Worm (Caenorhabditis elegans) whole organism, L1 larva: ENCODE results near the gene spt-4.
A peak's percentile ranks its signal among the peaks of the same experiment; 100 is the strongest.

Experiments
- C16A3.4 ChIP-seq: fragments of 150-350 bp; optimal IDR thresholded peaks from 2 replicates; lab custom pipeline; 2014; ENCODE audit warnings: missing biosample characterization, missing genetic modification characterization
- C34B4.2 ChIP-seq: sonication (generic microtip); optimal IDR thresholded peaks from 2 replicates; lab custom pipeline; 2017; ENCODE audit warnings: mild to moderate bottlenecking, missing genetic modification characterization, missing compliant biosample characterization
- aha-1 ChIP-seq: fragments of 150-350 bp; optimal IDR thresholded peaks from 2 replicates; lab custom pipeline; 2014; ENCODE audit warnings: missing biosample characterization, missing genetic modification characterization
- aly-2 ChIP-seq: fragments of 150-350 bp; optimal IDR thresholded peaks from 2 replicates; lab custom pipeline; 2014; ENCODE audit warnings: missing biosample characterization, missing genetic modification characterization
- blmp-1 ChIP-seq: fragments of 150-350 bp; optimal IDR thresholded peaks from 2 replicates; lab custom pipeline; 2014; ENCODE audit warnings: missing biosample characterization, missing genetic modification characterization
- ceh-82 ChIP-seq, 3 experiments: fragments of 150-350 bp in 1 of 3; sonication (generic microtip) in 2 of 3; optimal IDR thresholded peaks; 2 replicates each; lab custom pipeline; 2014 to 2017; ENCODE audit warnings: missing biosample characterization in 3 of 3, missing genetic modification characterization in 3 of 3
- ceh-88 ChIP-seq: fragments of 200-800 bp; sonication (Bioruptor generic); IDR thresholded peaks from 2 replicates; pipeline ENCODE4 v1.3.6; 2022; ENCODE audit warnings: missing genetic modification characterization, missing compliant biosample characterization
- ceh-90 ChIP-seq: sonication (generic microtip); optimal IDR thresholded peaks from 2 replicates; lab custom pipeline; 2016; ENCODE audit warnings: missing genetic modification characterization, missing compliant biosample characterization
- dpl-1 ChIP-seq, 3 experiments: fragments of 150-350 bp in 2 of 3; sonication (generic microtip) in 1 of 3; optimal IDR thresholded peaks; 2 replicates each; lab custom pipeline; 2014 to 2017; ENCODE audit warnings: missing biosample characterization in 3 of 3, missing genetic modification characterization in 3 of 3, missing genetic modification reagents in 3 of 3
- dsc-1 ChIP-seq: sonication (generic microtip); optimal IDR thresholded peaks from 2 replicates; lab custom pipeline; 2016; ENCODE audit warnings: mild to moderate bottlenecking, missing genetic modification characterization, missing compliant biosample characterization
- efl-3 ChIP-seq: fragments of 200-800 bp; sonication (Bioruptor generic); optimal IDR thresholded peaks from 2 replicates; lab custom pipeline; 2018; ENCODE audit warnings: mild to moderate bottlenecking, missing genetic modification characterization, missing compliant biosample characterization
- egl-27 ChIP-seq, 2 experiments: fragments of 150-350 bp in 1 of 2; sonication (generic microtip); optimal IDR thresholded peaks; 3 replicates each; lab custom pipeline; 2017 to 2018; ENCODE audit warnings: missing biosample characterization in 2 of 2, missing genetic modification characterization in 2 of 2, missing genetic modification reagents in 2 of 2
- elt-3 ChIP-seq, 6 experiments: fragments of 150-350 bp in 1 of 6; sonication (generic microtip); optimal IDR thresholded peaks; 2 replicates each; lab custom pipeline; 2017 to 2018; ENCODE audit warnings: missing biosample characterization in 6 of 6, missing genetic modification characterization in 6 of 6, inconsistent platforms in 1 of 6
- ets-5 ChIP-seq: fragments of 200-800 bp; sonication (Bioruptor generic); IDR thresholded peaks from 2 replicates; pipeline ENCODE4 v1.3.6; 2022; ENCODE audit warnings: missing genetic modification characterization, missing compliant biosample characterization
- fkh-10 ChIP-seq: sonication (generic microtip); optimal IDR thresholded peaks from 2 replicates; lab custom pipeline; 2017; ENCODE audit warnings: missing biosample characterization, missing genetic modification reagents, missing genetic modification characterization
- fos-1 ChIP-seq: fragments of 150-350 bp; optimal IDR thresholded peaks from 2 replicates; lab custom pipeline; 2014; ENCODE audit warnings: missing biosample characterization, missing genetic modification characterization
- hlh-4 ChIP-seq: sonication (generic microtip); optimal IDR thresholded peaks from 2 replicates; lab custom pipeline; 2016; ENCODE audit warnings: mild to moderate bottlenecking, missing genetic modification characterization, missing compliant biosample characterization
- irx-1 ChIP-seq: sonication (generic microtip); optimal IDR thresholded peaks from 2 replicates; lab custom pipeline; 2016; ENCODE audit warnings: missing genetic modification characterization, missing compliant biosample characterization
- isw-1 ChIP-seq: fragments of 200-800 bp; sonication (Bioruptor generic); IDR thresholded peaks from 2 replicates; pipeline ENCODE4 v1.3.6; 2022; ENCODE audit warnings: missing genetic modification characterization, missing compliant biosample characterization
- lin-14 ChIP-seq: fragments of 200-800 bp; sonication (Bioruptor generic); optimal IDR thresholded peaks from 2 replicates; lab custom pipeline; 2018; ENCODE audit warnings: mild to moderate bottlenecking, missing genetic modification characterization, moderate library complexity, missing compliant biosample characterization
- lin-35 ChIP-seq, 2 experiments: fragments of 150-350 bp; optimal IDR thresholded peaks; 2 replicates each; lab custom pipeline; 2014; ENCODE audit warnings: missing biosample characterization in 2 of 2, missing genetic modification characterization in 2 of 2, missing genetic modification reagents in 2 of 2
- lin-39 ChIP-seq: fragments of 150-350 bp; optimal IDR thresholded peaks from 2 replicates; lab custom pipeline; 2014; ENCODE audit warnings: missing biosample characterization, missing genetic modification reagents, missing genetic modification characterization
- lir-3 ChIP-seq: sonication (generic microtip); optimal IDR thresholded peaks from 2 replicates; lab custom pipeline; 2016; ENCODE audit warnings: mild to moderate bottlenecking, missing genetic modification characterization, moderate library complexity, missing compliant biosample characterization; ENCODE audit not compliant: poor library complexity
- lsy-2 ChIP-seq, 2 experiments: fragments of 150-350 bp; optimal IDR thresholded peaks; 2 replicates each; lab custom pipeline; 2014; ENCODE audit warnings: missing biosample characterization in 2 of 2, missing genetic modification characterization in 2 of 2
- mab-9 ChIP-seq: fragments of 200-800 bp; sonication (Bioruptor generic); IDR thresholded peaks from 2 replicates; pipeline ENCODE4 v1.3.6; 2022; ENCODE audit warnings: missing genetic modification reagents, missing genetic modification characterization, missing compliant biosample characterization
- nhr-11 ChIP-seq: fragments of 150-350 bp; optimal IDR thresholded peaks from 2 replicates; lab custom pipeline; 2014; ENCODE audit warnings: missing biosample characterization, missing genetic modification characterization
- nhr-12 ChIP-seq: sonication (generic microtip); optimal IDR thresholded peaks from 2 replicates; lab custom pipeline; 2017; ENCODE audit warnings: missing biosample characterization, missing genetic modification characterization
- nhr-19 ChIP-seq: fragments of 200-800 bp; sonication (Bioruptor generic); conservative IDR thresholded peaks from 2 replicates; pipeline ENCODE4 v1.3.6; 2022; ENCODE audit warnings: missing genetic modification characterization, missing compliant biosample characterization
- nhr-20 ChIP-seq: sonication (generic microtip); optimal IDR thresholded peaks from 2 replicates; lab custom pipeline; 2016; ENCODE audit warnings: mild to moderate bottlenecking, missing genetic modification characterization, missing compliant biosample characterization
- nhr-28 ChIP-seq: fragments of 150-350 bp; optimal IDR thresholded peaks from 2 replicates; lab custom pipeline; 2014; ENCODE audit warnings: missing biosample characterization, missing genetic modification characterization
- nhr-47 ChIP-seq: sonication (generic microtip); optimal IDR thresholded peaks from 2 replicates; lab custom pipeline; 2016; ENCODE audit warnings: mild to moderate bottlenecking, missing genetic modification characterization, moderate library complexity, missing compliant biosample characterization
- nhr-71 ChIP-seq: sonication (generic microtip); optimal IDR thresholded peaks from 2 replicates; lab custom pipeline; 2016; ENCODE audit warnings: mild to moderate bottlenecking, missing genetic modification characterization, moderate library complexity, missing compliant biosample characterization
- nhr-85 ChIP-seq: sonication (generic microtip); peaks from one replicate; lab custom pipeline; 2016; ENCODE audit warnings: missing genetic modification characterization, inconsistent platforms, missing compliant biosample characterization
- nhr-90 ChIP-seq: sonication (generic microtip); optimal IDR thresholded peaks from 2 replicates; lab custom pipeline; 2016; ENCODE audit warnings: mild to moderate bottlenecking, missing genetic modification characterization, missing compliant biosample characterization; ENCODE audit not compliant: poor library complexity
- pax-3 ChIP-seq: fragments of 200-800 bp; sonication (Bioruptor generic); optimal IDR thresholded peaks from 2 replicates; lab custom pipeline; 2018; ENCODE audit warnings: mild to moderate bottlenecking, missing genetic modification characterization, moderate library complexity, missing compliant biosample characterization
- snu-23 ChIP-seq: sonication (generic microtip); optimal IDR thresholded peaks from 2 replicates; lab custom pipeline; 2016; ENCODE audit warnings: missing genetic modification characterization, missing compliant biosample characterization
- sox-4 ChIP-seq: sonication (generic microtip); optimal IDR thresholded peaks from 2 replicates; lab custom pipeline; 2016; ENCODE audit warnings: missing genetic modification characterization, missing compliant biosample characterization
- swsn-7 ChIP-seq: sonication (generic microtip); optimal IDR thresholded peaks from 2 replicates; lab custom pipeline; 2016; ENCODE audit warnings: missing genetic modification characterization, missing compliant biosample characterization
- tbx-2 ChIP-seq: sonication (generic microtip); optimal IDR thresholded peaks from 2 replicates; lab custom pipeline; 2016; ENCODE audit warnings: missing genetic modification characterization, missing compliant biosample characterization
- tlp-1 ChIP-seq: fragments of 150-350 bp; optimal IDR thresholded peaks from 2 replicates; lab custom pipeline; 2014; ENCODE audit warnings: missing biosample characterization, missing genetic modification characterization
- unc-62 ChIP-seq: fragments of 150-350 bp; optimal IDR thresholded peaks from 2 replicates; lab custom pipeline; 2014; ENCODE audit warnings: missing biosample characterization, missing genetic modification reagents, missing genetic modification characterization
- unc-98 ChIP-seq: fragments of 200-800 bp; sonication (Bioruptor generic); IDR thresholded peaks from 2 replicates; pipeline ENCODE4 v1.3.6; 2022; ENCODE audit warnings: missing genetic modification characterization, missing compliant biosample characterization
- zag-1 ChIP-seq: fragments of 150-350 bp; optimal IDR thresholded peaks from 2 replicates; lab custom pipeline; 2014; ENCODE audit warnings: missing biosample characterization, missing genetic modification characterization
- ztf-4 ChIP-seq: fragments of 150-350 bp; optimal IDR thresholded peaks from 2 replicates; lab custom pipeline; 2014; ENCODE audit warnings: missing biosample characterization, missing genetic modification characterization

spt-4 gene

DNA sequence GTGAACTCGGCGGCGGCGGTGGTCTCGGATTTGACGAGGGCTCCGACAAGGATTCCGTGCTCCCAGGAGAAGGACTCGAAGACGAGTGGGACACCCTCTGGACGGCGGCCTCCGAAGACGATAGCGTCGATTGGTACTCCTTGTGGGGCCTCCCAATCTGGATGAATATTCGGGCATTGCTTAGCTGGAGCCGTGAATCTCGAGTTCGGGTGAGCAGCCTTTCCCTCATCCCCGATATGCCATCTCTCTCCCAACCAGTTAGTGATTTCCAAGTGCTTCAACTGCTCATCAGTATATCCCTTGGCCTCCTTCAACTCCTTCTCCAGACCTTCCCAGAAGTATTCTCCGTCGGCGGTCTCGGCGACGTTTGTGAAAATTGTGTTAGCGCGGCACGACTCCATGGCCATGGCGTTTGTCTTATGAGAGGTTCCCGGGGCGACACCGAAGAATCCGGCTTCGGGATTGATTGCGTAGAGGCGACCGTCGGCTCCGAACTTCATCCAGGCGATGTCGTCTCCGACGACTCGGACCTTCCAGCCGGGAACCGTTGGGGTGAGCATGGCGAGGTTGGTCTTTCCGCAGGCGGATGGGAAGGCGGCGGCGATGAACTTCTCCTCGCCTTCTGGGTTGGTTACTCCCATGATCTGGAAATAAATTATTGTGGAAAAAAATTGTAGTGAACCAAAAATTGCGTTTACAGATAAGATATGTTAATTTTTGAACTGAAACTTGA is 5.8 kb downstream of the spt-4 start:
- no peak for TF ChIP-seq C16A3.4 (tag; lab: Kevin White, UChicago)
- TF ChIP-seq nhr-90 (tag; lab: Kevin White, UChicago) = no peak
- TF ChIP-seq C34B4.2 (tag; lab: Kevin White, UChicago) = no peak
- no peak for TF ChIP-seq pax-3 (tag; lab: Kevin White, UChicago)

DNA sequence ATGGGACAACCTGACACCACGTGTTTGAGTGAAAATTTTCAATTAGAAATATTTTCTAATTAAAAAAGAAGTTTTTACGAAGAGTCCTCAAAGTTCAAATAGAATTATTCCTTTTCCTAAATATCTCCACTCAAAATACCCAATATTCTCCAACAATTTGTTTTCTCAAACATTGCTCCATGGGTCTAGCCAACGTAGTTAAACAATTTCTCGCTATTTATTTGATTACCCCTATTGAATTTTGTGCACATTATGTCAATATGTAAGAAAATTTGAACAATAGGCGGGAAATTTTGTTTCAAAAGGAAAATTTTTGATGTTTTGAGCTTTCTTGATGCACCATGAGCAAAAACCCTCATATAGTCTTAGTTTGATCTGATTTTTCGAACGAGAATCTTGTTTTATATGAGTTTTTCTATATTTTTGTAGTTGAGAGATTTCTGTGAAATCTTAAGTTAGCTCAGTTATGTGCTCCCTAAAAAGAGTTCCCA is 7.1 kb downstream of the spt-4 start:
- peak; percentile 27 for TF ChIP-seq ztf-4 (tag; lab: Kevin White, UChicago)
- peak; percentile 21 for TF ChIP-seq C16A3.4 (tag; lab: Kevin White, UChicago)
- no peak for TF ChIP-seq fkh-10
- no peak for TF ChIP-seq isw-1 (GFP tag; lab: Robert Waterston, UW)
- no peak for TF ChIP-seq fos-1 (tag; lab: Kevin White, UChicago)
- no peak for TF ChIP-seq blmp-1 (tag; lab: Kevin White, UChicago)
- TF ChIP-seq mab-9 (GFP tag; lab: Robert Waterston, UW) = no peak
- no peak for TF ChIP-seq efl-3 (GFP tag; lab: Kevin White, UChicago)
- TF ChIP-seq ceh-82 (tag; optimal IDR thresholded peaks at IDR 0.05; lab: Kevin White, UChicago) = peak in 1 of 3 experiments; percentile 13
- TF ChIP-seq unc-62 (GFP tag; lab: Kevin White, UChicago) = no peak
- TF ChIP-seq dsc-1 (tag; lab: Kevin White, UChicago) = no peak
- TF ChIP-seq unc-98 = no peak
- TF ChIP-seq dpl-1 (GFP tag; optimal IDR thresholded peaks at IDR 0.05; lab: Kevin White, UChicago) = no peak
- no peak for TF ChIP-seq egl-27 (tag; optimal IDR thresholded peaks at IDR 0.05; lab: Kevin White, UChicago)
- peak; percentile 94 for TF ChIP-seq aly-2 (tag; lab: Kevin White, UChicago)
- no peak for TF ChIP-seq ceh-90 (tag; lab: Kevin White, UChicago)
- peak; percentile 37 for TF ChIP-seq nhr-71 (tag; lab: Kevin White, UChicago)
- no peak for TF ChIP-seq elt-3 (tag; optimal IDR thresholded peaks at IDR 0.05; lab: Kevin White, UChicago)
- TF ChIP-seq zag-1 (tag; lab: Kevin White, UChicago) = no peak
- TF ChIP-seq nhr-47 (tag; lab: Kevin White, UChicago) = no peak
- TF ChIP-seq lir-3 (tag; lab: Kevin White, UChicago) = no peak
- no peak for TF ChIP-seq nhr-28 (tag; lab: Kevin White, UChicago)
- TF ChIP-seq nhr-20 (tag; lab: Kevin White, UChicago) = no peak
- TF ChIP-seq hlh-4 (tag; lab: Kevin White, UChicago) = no peak
- no peak for TF ChIP-seq irx-1
- TF ChIP-seq nhr-12 (tag; lab: Kevin White, UChicago) = no peak
- peak; percentile 38; the same call in 1 of the 2 replicates for TF ChIP-seq ceh-88 (GFP tag; lab: Robert Waterston, UW)
- TF ChIP-seq tbx-2 (tag; lab: Kevin White, UChicago) = no peak
- peak; percentile 26 for TF ChIP-seq snu-23
- no peak for TF ChIP-seq tlp-1 (tag; lab: Kevin White, UChicago)
- TF ChIP-seq lin-39 (tag; lab: Kevin White, UChicago) = no peak
- no peak for TF ChIP-seq sox-4
- peak in 1 of 2 experiments; percentile 9 for TF ChIP-seq lsy-2 (tag; optimal IDR thresholded peaks at IDR 0.05; lab: Kevin White, UChicago)
- peak; percentile 44 for TF ChIP-seq nhr-19 (GFP tag; lab: Robert Waterston, UW)
- no peak for TF ChIP-seq nhr-11
- TF ChIP-seq aha-1 = no peak
- no peak for TF ChIP-seq C34B4.2 (tag; lab: Kevin White, UChicago)
- no peak for TF ChIP-seq ets-5
- TF ChIP-seq nhr-85 (tag; lab: Kevin White, UChicago) = no peak
- no peak for TF ChIP-seq lin-35 (GFP tag; optimal IDR thresholded peaks at IDR 0.05; lab: Kevin White, UChicago)
- peak; percentile 27 for TF ChIP-seq swsn-7 (tag; lab: Kevin White, UChicago)
- TF ChIP-seq lin-14 = peak; percentile 45
